Fruit fly (Drosophila melanogaster) ovary, adult (tissue): ENCODE measurements around the gene out.
A peak's percentile ranks its signal among the peaks of the same experiment; 100 is the strongest.

Source experiments
- CG17801 ChIP-seq: fragments of 200-800 bp; optimal IDR thresholded peaks from 2 replicates; lab custom pipeline; 2019; ENCODE audit warnings: missing biosample characterization, mild to moderate bottlenecking, missing genetic modification characterization, moderate library complexity; ENCODE audit not compliant: partially characterized antibody

Gene out

DNA sequence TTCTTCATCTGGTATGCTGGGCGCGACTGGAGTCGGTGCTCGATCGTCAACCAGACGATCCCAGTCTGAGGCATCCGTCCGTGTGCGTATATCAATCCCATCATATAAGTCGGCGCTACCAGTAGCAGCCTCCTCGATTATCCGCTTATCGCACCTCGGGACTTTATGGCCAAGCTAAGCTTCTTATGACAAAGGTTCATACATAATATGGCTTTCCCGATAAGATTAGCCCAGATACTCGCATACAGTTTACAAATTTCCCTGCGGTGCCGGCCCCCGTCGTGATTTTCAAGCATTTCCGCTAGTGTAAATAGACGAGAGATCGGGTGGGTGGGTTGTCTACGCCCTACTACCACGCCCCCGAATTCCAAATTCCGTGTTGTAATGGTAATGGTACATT, 41.7 kb downstream of the out start, which contains the start of gene CG8028:
CG8028 (minus strand) TSS at position 101 of the 400 bp plus-strand sequence.
- TF ChIP-seq CG17801 (GFP tag; lab: Kevin White, UChicago): no peak

DNA sequence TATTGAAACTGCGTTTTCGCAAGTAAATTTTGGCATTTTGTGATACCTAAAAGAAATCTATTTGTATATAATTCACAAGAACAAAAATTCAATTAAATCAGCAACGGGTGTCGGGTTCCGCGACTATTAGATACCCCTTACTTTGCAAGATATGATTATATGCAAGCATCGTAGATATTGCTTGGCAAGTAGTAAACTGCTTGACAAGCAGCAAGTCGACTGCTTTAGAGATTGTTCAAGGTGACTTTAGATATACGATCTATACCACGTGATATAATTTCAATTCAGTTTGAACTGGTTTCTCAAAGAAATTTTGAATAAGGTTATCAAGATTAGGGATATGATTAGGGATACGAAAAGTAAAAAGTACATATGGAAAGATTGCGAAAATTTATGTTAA, 43.5 kb downstream of the out start:
- TF ChIP-seq CG17801 (GFP tag; lab: Kevin White, UChicago): no peak

DNA sequence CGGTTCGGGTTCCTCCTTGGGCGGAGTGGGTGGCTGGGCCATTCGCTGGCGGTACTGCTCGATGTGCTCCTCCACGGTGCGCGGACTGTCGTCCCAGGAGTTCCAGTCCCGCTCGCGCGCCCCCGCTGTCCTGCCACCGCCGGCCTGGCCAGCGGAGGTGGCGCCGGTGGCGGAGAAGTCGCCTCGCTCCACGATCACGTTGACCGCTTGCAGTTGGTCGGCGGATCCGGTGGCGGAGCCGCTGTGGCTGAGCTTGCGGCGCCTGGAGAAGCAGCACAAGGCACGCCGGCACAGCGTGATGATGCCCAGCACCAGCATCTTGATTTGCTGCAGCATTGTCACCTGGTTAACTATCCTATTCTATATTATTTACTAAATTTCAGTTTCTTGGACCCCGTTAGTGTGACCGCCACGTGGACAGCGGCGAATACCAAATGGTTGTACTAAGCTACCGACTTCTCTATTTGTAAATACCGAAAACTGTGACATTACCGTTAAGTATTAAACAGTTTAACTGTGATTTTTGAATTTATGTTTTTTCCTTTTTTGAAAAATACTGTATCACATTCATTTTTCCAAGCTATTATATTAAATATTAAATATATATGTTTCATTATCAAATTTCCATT, 45.3 kb downstream of the out start, which contains the start of the genes CG32537 and CG32536:
CG32537 (minus strand) TSS at position 51 of the 629 bp plus-strand sequence.
CG32536 (minus strand) TSS at position 410 of the 629 bp plus-strand sequence.
- no peak for TF ChIP-seq CG17801 (GFP tag; lab: Kevin White, UChicago)

DNA sequence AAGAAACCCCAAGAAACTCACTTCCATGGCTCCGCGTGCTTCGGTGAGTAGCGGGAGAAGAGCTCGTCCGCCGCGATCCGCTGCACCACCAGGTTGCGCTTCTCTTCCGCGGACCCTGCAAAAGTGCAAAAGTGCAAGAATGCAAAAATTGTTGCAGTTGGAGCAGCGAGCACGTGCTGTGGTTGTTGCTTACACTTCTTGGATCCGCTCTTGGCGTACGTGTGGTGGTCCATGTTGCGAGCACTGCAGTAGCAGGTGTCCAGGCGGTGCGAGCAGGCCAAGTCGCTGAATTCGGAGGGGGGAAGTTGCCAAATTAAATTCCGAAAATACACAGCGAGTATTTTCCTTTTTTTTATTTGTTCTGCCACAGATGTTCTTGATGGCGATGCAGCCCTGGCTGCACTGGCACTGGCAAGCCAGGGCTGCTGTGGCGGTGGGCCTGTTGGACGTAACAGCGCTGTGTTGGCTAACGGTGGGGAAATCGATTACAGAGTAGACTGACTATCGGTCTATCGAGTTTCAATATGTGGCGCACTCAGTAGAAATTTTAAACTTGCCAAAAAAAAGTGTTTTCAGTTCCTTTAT, 53.3 kb downstream of the out start, which contains the start of gene CG8010:
CG8010 (minus strand) TSS at position 413 of the 585 bp plus-strand sequence.
- peak; percentile 78 for TF ChIP-seq CG17801 (GFP tag; lab: Kevin White, UChicago)

DNA sequence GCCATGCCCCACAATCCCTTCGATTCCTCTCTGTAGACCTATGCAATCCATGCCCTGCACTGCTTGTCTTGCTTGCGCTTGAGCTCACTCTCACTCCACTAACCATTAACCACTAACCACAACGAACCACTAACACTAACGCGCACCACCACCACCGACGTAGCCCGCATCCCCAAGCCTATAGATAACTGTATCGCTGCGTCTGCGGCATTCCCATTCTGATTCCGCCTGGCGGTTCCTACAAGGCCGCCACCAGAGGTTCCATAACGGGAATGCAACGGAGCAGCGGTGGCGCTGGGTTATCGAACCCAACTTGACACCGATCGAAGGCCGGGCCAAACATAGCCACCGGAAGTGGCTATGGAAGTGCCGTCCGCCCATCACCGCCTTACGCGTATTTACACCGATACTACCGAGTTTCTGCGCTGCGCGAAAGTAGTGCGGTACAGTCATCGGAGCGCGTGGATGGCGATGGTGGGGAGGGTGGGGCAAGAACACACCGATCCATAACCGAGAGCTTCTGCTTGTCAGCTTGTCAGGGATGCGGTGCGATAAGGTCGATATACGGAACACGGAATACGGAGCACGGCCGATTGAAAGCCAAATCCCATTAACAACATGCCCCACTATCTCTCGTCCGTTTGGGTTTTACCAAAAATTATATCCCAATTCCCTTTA, 56.0 kb downstream of the out start:
- TF ChIP-seq CG17801 (GFP tag; lab: Kevin White, UChicago): no peak

DNA sequence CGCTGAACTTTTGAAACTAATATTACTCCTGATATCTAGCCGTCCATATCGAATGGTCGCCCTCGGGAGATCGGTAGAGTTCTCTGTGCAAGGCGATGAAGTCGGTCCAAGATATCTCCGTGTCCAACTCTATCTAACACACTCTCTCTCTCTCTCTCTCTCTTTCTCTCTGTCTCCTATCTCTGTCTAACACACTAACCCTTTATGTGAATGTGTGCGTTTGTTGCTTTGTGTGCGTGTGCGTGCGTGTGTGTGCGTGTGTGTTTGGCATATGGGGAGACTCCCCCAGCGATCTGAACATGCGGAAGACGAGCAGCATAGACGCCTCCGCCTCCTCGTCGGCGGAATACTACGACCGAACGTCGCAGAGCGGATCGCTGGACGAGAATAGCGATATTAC, 57.5 kb downstream of the out start:
- no peak for TF ChIP-seq CG17801 (GFP tag; lab: Kevin White, UChicago)

DNA sequence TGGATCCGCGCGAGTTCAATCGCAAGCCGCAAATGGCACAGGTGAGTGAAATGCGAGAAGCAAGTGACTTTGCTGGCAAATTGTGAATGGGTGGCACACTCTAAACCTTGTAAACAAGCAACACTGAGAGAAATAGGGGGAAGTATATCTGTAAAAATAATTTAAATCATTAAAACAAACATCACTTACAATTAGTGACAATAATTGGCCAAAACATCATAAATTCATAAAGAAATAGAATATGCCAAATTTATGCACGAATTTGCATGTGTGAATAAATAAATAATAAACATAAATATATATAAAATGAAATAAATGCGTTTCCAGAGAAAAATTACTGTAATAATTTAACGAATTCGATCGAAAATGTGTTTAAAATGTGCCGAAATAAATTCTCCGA, 59.4 kb downstream of the out start:
- peak; percentile 49 for TF ChIP-seq CG17801 (GFP tag; lab: Kevin White, UChicago)

DNA sequence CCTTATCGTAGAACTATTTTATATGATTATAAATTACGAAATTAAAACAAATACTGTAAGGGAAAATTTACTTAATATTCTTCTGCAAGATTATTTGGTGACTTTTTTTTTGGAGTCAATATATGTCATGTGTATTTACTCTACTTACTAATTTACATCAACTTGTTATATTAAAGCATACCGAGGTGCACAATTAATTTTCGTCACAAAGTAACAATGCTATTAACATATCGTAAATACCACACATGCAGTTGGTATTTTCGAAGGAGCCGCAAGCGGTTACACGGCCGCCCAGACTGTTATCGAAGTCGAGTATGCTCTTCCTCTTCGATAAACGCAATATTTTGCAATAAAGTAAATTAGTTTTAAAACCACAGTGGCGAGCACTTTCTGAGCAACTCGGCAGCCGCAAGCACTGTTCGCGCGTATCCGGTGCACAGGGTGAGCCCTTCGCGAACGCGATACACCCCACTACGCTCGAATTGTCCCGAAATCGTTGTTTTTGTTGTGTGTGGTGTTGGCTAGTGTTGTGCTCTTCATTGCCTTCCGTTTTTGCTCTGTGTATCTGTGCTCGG, 60.3 kb downstream of the out start, which contains the start of gene Vav:
Vav (plus strand) TSS at position 293 of the 575 bp plus-strand sequence.
- TF ChIP-seq CG17801 (GFP tag; lab: Kevin White, UChicago): peak; percentile 38

DNA sequence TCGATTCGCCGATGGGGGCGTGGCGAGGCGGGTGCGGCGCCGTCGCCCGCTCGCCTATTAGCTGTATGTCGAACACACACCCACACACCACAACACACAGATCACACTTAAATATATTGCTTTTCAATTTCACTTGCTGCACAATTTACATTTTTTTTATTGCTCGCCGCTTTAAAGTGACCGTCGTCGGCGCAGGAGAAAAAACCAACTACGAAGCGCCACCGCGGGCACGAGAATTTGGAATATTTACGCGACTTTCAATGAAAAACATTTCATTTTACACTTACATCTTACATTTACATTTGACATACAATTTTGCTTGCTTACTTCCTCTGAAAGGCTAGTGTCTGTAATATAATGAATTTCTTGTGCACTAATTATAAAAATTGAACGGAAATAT, 60.8 kb downstream of the out start, which contains the start of gene rictor:
rictor (minus strand) TSS at position 170 of the 400 bp plus-strand sequence.
- TF ChIP-seq CG17801 (GFP tag; lab: Kevin White, UChicago): no peak

DNA sequence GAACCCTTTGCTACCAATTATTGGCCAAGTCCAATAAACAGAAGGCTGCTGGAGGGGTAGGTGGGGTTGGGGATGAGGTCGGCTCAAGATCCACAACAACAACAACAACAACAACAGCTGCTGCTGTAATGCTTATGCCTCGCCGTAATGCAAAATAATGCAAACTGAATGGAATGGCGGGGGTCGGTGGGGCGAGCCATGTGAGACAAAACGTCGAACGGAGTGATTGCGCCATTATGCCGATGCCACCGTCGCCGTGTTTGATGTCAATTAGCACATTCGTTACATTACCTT, 61.3 kb downstream of the out start:
- no peak for TF ChIP-seq CG17801 (GFP tag; lab: Kevin White, UChicago)
